Fruit fly (Drosophila melanogaster) whole organism, wandering third instar larva: ENCODE data around the gene CG34281.

Source experiments
- Abd-B ChIP-seq: fragments of >200 bp; optimal IDR thresholded peaks from 2 replicates; lab custom pipeline; 2017; ENCODE audit warnings: missing biosample characterization, missing genetic modification characterization
- CG32264 ChIP-seq: fragments of 200-800 bp; sonication (Bioruptor generic); optimal IDR thresholded peaks from 2 replicates; lab custom pipeline; 2016; ENCODE audit warnings: missing biosample characterization, missing genetic modification characterization
- CG9705 ChIP-seq: fragments of 200-800 bp; sonication (Bioruptor generic); optimal IDR thresholded peaks from 2 replicates; lab custom pipeline; 2018; ENCODE audit warnings: missing biosample characterization, mild to moderate bottlenecking, missing genetic modification characterization
- CrebA ChIP-seq: fragments of 200-800 bp; sonication (Bioruptor generic); optimal IDR thresholded peaks from 2 replicates; lab custom pipeline; 2016; ENCODE audit warnings: missing biosample characterization, mild to moderate bottlenecking, missing genetic modification characterization, borderline replicate concordance
- Dfd ChIP-seq: fragments of >200 bp; optimal IDR thresholded peaks from 2 replicates; lab custom pipeline; 2017; ENCODE audit warnings: missing biosample characterization, missing genetic modification characterization
- Dif ChIP-seq: fragments of 200-275, 200-300 bp; sonication (Bioruptor generic); optimal IDR thresholded peaks from 2 replicates; lab custom pipeline; 2018; ENCODE audit warnings: missing biosample characterization, missing genetic modification characterization; ENCODE audit not compliant: partially characterized antibody
- GATAd ChIP-seq: sonication (Bioruptor generic); optimal IDR thresholded peaks from 2 replicates; lab custom pipeline; 2016; ENCODE audit warnings: missing biosample characterization, missing genetic modification characterization
- HLH106 ChIP-seq: fragments of 200-800 bp; optimal IDR thresholded peaks from 3 replicates; lab custom pipeline; 2019; ENCODE audit warnings: missing biosample characterization, mild to moderate bottlenecking, missing genetic modification characterization, moderate library complexity
- Hnf4 ChIP-seq: fragments of 200-800 bp; sonication (Bioruptor generic); optimal IDR thresholded peaks from 2 replicates; lab custom pipeline; 2016; ENCODE audit warnings: missing biosample characterization, mild to moderate bottlenecking, missing genetic modification characterization
- Hr78 ChIP-seq: fragments of >200 bp; optimal IDR thresholded peaks from 2 replicates; lab custom pipeline; 2017; ENCODE audit warnings: missing biosample characterization, missing genetic modification characterization
- Hr83 ChIP-seq: fragments of 200-300 bp; sonication (Bioruptor generic); optimal IDR thresholded peaks from 2 replicates; lab custom pipeline; 2016; ENCODE audit warnings: missing biosample characterization, mild to moderate bottlenecking, missing genetic modification characterization, moderate library complexity; ENCODE audit not compliant: poor library complexity, severe bottlenecking
- Mio ChIP-seq: sonication (Bioruptor generic); optimal IDR thresholded peaks from 2 replicates; lab custom pipeline; 2016; ENCODE audit warnings: missing biosample characterization, missing genetic modification characterization
- Myc ChIP-seq: fragments of >200 bp; optimal IDR thresholded peaks from 2 replicates; lab custom pipeline; 2017
- N ChIP-seq: fragments of >200 bp; optimal IDR thresholded peaks from 2 replicates; lab custom pipeline; 2018; ENCODE audit warnings: missing biosample characterization, missing external identifiers, missing genetic modification characterization
- OdsH ChIP-seq: fragments of 200-800 bp; sonication (Bioruptor generic); optimal IDR thresholded peaks from 2 replicates; lab custom pipeline; 2016; ENCODE audit warnings: missing biosample characterization, mild to moderate bottlenecking, missing genetic modification characterization
- Rel ChIP-seq, 2 experiments: fragments of 200-800 bp; sonication (Bioruptor generic) in 1 of 2; optimal IDR thresholded peaks; 2 replicates in 1 of 2; 3 replicates in 1 of 2; lab custom pipeline; 2016 to 2019; ENCODE audit warnings: mild to moderate bottlenecking in 2 of 2, missing biosample characterization in 2 of 2, missing genetic modification characterization in 2 of 2, moderate library complexity in 1 of 2
- Sp1 ChIP-seq: fragments of 200-800 bp; sonication (Bioruptor generic); optimal IDR thresholded peaks from 3 replicates; lab custom pipeline; 2019; ENCODE audit warnings: missing biosample characterization, mild to moderate bottlenecking, missing genetic modification characterization, moderate library complexity
- Vsx2 ChIP-seq: fragments of 200-300, 225-300 bp; sonication (Bioruptor generic); optimal IDR thresholded peaks from 2 replicates; lab custom pipeline; 2018; ENCODE audit warnings: missing biosample characterization, missing genetic modification characterization; ENCODE audit not compliant: partially characterized antibody
- br ChIP-seq: fragments of 200-800 bp; sonication (Bioruptor generic); optimal IDR thresholded peaks from 2 replicates; lab custom pipeline; 2016; ENCODE audit warnings: missing biosample characterization, missing genetic modification characterization
- brk ChIP-seq: fragments of 200-800 bp; sonication (Bioruptor generic); optimal IDR thresholded peaks from 2 replicates; lab custom pipeline; 2016; ENCODE audit warnings: missing biosample characterization, mild to moderate bottlenecking, missing genetic modification characterization
- dmrt93B ChIP-seq: fragments of 200-800 bp; sonication (Bioruptor generic); optimal IDR thresholded peaks from 2 replicates; lab custom pipeline; 2018; ENCODE audit warnings: missing biosample characterization, mild to moderate bottlenecking, missing genetic modification characterization
- dsf ChIP-seq: sonication (Bioruptor generic); optimal IDR thresholded peaks from 2 replicates; lab custom pipeline; 2016; ENCODE audit warnings: missing biosample characterization, missing genetic modification characterization, borderline replicate concordance
- foxo ChIP-seq, 2 experiments: fragments of 200-800 bp; sonication (Bioruptor generic); optimal IDR thresholded peaks; 2 replicates in 1 of 2; 3 replicates in 1 of 2; lab custom pipeline; 2016 to 2017; ENCODE audit warnings: missing biosample characterization in 2 of 2, missing genetic modification characterization in 2 of 2
- fru ChIP-seq: fragments of 200-800 bp; sonication (Bioruptor generic); optimal IDR thresholded peaks from 3 replicates; lab custom pipeline; 2016; ENCODE audit warnings: missing biosample characterization, mild to moderate bottlenecking, missing genetic modification characterization
- h ChIP-seq: fragments of 200-800 bp; sonication (Bioruptor generic); optimal IDR thresholded peaks from 3 replicates; lab custom pipeline; 2016; ENCODE audit warnings: missing biosample characterization, mild to moderate bottlenecking, missing genetic modification characterization
- jim ChIP-seq: fragments of 175-275, 200-325 bp; sonication (Bioruptor generic); optimal IDR thresholded peaks from 2 replicates; lab custom pipeline; 2016; ENCODE audit warnings: missing biosample characterization, mild to moderate bottlenecking, missing genetic modification characterization
- lola ChIP-seq: fragments of >200 bp; optimal IDR thresholded peaks from 2 replicates; lab custom pipeline; 2017; ENCODE audit warnings: missing biosample characterization, missing genetic modification characterization
- pan ChIP-seq: fragments of >200 bp; optimal IDR thresholded peaks from 2 replicates; lab custom pipeline; 2017
- psq ChIP-seq: fragments of 200-800 bp; sonication (Bioruptor generic); optimal IDR thresholded peaks from 3 replicates; lab custom pipeline; 2017; ENCODE audit warnings: missing biosample characterization, mild to moderate bottlenecking, missing genetic modification characterization, moderate library complexity
- rgr ChIP-seq: fragments of 200-800 bp; sonication (Bioruptor generic); optimal IDR thresholded peaks from 3 replicates; lab custom pipeline; 2016; ENCODE audit warnings: missing biosample characterization, mild to moderate bottlenecking, missing genetic modification characterization
- sage ChIP-seq: fragments of 200-800 bp; sonication (Bioruptor generic); optimal IDR thresholded peaks from 2 replicates; lab custom pipeline; 2016; ENCODE audit warnings: missing biosample characterization, mild to moderate bottlenecking, missing genetic modification characterization
- sv ChIP-seq: fragments of 200-800 bp; sonication (Bioruptor generic); optimal IDR thresholded peaks from 3 replicates; lab custom pipeline; 2016; ENCODE audit warnings: missing biosample characterization, missing genetic modification characterization
- tai ChIP-seq: sonication (Bioruptor generic); optimal IDR thresholded peaks from 2 replicates; lab custom pipeline; 2016; ENCODE audit warnings: missing biosample characterization, missing genetic modification characterization
- usp ChIP-seq: fragments of >200 bp; optimal IDR thresholded peaks from 2 replicates; lab custom pipeline; 2017; ENCODE audit warnings: missing biosample characterization, missing genetic modification characterization
- woc ChIP-seq: sonication (Bioruptor generic); optimal IDR thresholded peaks from 2 replicates; lab custom pipeline; 2016; ENCODE audit warnings: missing biosample characterization, mild to moderate bottlenecking, missing genetic modification characterization

The CG34281 gene

DNA sequence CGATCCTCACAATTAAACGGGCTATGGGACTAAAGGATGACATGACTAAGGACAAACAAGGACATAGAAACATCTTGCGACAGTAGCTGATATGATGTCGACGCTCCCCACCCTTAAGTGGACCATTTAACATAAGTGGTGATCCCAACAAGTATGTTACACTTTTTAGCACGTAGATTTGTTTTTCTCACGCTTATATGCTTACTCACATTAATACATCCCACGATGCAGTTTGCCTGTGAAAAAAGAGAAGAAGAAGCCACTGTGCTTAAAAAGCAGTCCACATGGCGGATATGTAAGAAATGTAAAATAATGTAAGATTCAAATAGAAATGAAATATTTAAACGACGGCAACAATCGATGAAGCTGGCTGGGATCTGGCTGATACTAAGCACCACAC is 2.4 kb downstream of the CG34281 start:
- TF ChIP-seq N (GFP tag; lab: Kevin White, UChicago): peak; percentile 31
- peak; percentile 56 for TF ChIP-seq Myc (lab: Kevin White, UChicago)
- no peak for TF ChIP-seq OdsH (GFP tag; lab: Kevin White, UChicago)
- TF ChIP-seq Abd-B (GFP tag; lab: Kevin White, UChicago): no peak

DNA sequence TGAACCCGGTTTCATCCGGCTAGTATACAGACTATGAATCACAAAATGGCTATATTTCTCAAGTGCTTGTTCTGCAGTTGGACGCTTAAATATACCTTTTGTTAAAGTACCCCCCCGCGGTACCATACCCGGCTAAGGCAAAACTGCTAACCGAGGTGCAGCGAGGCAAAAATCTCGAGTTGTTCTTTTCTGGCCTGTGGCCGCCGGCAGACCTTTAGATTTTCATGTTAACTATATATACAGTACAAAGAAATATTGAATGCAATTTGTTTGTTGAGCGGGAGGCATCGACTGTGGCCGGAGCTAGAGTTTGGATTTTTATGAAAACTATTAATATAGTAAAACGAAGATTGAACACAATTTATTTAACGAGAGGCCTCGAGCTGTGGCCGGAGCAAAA is 3.1 kb downstream of the CG34281 start:
- no peak for TF ChIP-seq pan
- no peak for TF ChIP-seq CG9705 (GFP tag; lab: Kevin White, UChicago)
- TF ChIP-seq Hnf4 (GFP tag; lab: Kevin White, UChicago): no peak
- TF ChIP-seq GATAd (GFP tag; lab: Kevin White, UChicago): no peak
- no peak for TF ChIP-seq sage
- no peak for TF ChIP-seq br (GFP tag; lab: Kevin White, UChicago)
- no peak for TF ChIP-seq OdsH (GFP tag; lab: Kevin White, UChicago)
- no peak for TF ChIP-seq dsf (GFP tag; lab: Kevin White, UChicago)
- no peak for TF ChIP-seq psq (GFP tag; lab: Kevin White, UChicago)
- TF ChIP-seq CG32264 (GFP tag; lab: Kevin White, UChicago): no peak
- TF ChIP-seq N (GFP tag; lab: Kevin White, UChicago): no peak
- TF ChIP-seq Hr83 (GFP tag; lab: Kevin White, UChicago): no peak
- no peak for TF ChIP-seq lola (GFP tag; lab: Kevin White, UChicago)
- no peak for TF ChIP-seq CrebA
- TF ChIP-seq fru (GFP tag; lab: Kevin White, UChicago): no peak
- no peak for TF ChIP-seq Dfd (GFP tag; lab: Kevin White, UChicago)
- TF ChIP-seq Hr78 (GFP tag; lab: Kevin White, UChicago): no peak

DNA sequence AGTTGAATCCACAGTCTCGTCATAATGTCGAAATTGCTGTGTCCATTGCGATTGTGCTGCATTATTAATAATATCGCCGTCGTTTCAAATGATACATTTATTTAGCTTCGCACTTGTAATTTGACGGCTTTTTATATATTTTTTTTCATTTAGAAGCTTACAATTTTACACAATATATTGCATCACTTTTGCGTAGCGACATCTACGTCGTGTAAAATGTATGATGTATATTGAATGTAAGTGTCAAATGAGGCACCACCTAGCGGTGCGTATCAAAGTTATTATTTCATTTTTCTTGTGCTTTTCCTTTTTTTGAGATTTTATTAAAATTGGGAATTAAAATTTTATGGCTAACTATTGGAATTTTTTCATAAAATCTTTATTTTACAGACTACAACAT is 3.9 kb downstream of the CG34281 start:
- TF ChIP-seq rgr (no peak), pan (no peak), Sp1 (GFP tag; lab: Kevin White, UChicago) (no peak), Dif (GFP tag; lab: Kevin White, UChicago) (no peak), Myc (lab: Kevin White, UChicago) (no peak), Abd-B (GFP tag; lab: Kevin White, UChicago) (no peak), lola (GFP tag; lab: Kevin White, UChicago) (no peak), dmrt93B (no peak), HLH106 (tag; lab: Kevin White, UChicago) (no peak), sage (no peak), foxo (GFP tag; optimal IDR thresholded peaks at IDR 0.05; lab: Kevin White, UChicago) (no peak), usp (no peak), OdsH (GFP tag; lab: Kevin White, UChicago) (no peak), woc (GFP tag; lab: Kevin White, UChicago) (no peak), jim (GFP tag; lab: Kevin White, UChicago) (no peak), Hnf4 (GFP tag; lab: Kevin White, UChicago) (no peak), sv (no peak), h (GFP tag; lab: Kevin White, UChicago) (no peak), N (GFP tag; lab: Kevin White, UChicago) (no peak)

DNA sequence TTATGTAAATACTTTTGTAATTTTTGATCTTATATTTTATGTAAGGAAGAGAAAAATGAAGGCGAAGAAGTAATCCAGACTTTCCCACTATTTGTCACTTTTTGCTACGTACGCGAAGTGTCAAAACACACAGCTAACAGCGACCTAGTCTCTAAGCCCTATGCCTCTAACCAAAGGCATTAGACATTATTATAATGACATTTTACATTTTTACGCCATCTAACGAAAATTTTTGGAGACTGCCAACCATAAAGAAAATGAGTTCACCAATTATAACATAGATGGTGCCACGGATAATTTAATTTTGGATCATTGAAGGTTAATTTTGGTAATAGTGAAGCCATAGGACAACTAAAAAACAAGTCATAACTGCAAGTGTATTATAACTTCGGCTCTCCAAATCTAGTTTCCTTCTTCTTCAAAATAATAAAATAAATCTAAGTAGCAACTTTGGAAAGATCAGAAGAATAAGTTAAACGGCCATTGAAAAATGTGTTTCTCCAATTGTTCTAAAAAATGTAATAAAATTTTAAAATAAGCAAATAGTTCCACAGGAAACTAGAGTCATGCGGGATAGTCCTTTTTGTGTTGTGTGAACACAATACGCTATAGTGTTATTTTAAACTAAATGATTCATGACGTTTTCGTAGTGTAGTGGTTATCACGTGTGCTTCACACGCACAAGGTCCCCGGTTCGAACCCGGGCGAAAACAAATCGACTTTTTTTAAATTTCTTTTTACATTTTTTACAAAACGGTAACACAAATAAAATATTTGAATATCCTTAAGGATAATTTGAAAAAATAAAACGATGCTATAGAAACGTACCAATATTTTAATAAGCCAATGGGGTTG is 4.7 kb downstream of the CG34281 start:
- no peak for TF ChIP-seq Dfd (GFP tag; lab: Kevin White, UChicago)
- peak; percentile 21 for TF ChIP-seq rgr
- TF ChIP-seq CG9705 (GFP tag; lab: Kevin White, UChicago): no peak
- TF ChIP-seq Vsx2 (GFP tag; lab: Kevin White, UChicago): no peak
- TF ChIP-seq jim (GFP tag; lab: Kevin White, UChicago): no peak
- TF ChIP-seq Rel (GFP tag; optimal IDR thresholded peaks at IDR 0.05; lab: Kevin White, UChicago): no peak
- TF ChIP-seq Rel (tag; optimal IDR thresholded peaks at IDR 0.05; lab: Kevin White, UChicago): peak; percentile 86
- TF ChIP-seq Hr83 (GFP tag; lab: Kevin White, UChicago): peak; percentile 23
- peak; percentile 0 for TF ChIP-seq tai
- TF ChIP-seq brk (GFP tag; lab: Kevin White, UChicago): peak; percentile 14
- TF ChIP-seq Myc (lab: Kevin White, UChicago): peak; percentile 69
- TF ChIP-seq OdsH (GFP tag; lab: Kevin White, UChicago): no peak
- TF ChIP-seq Mio (GFP tag; lab: Kevin White, UChicago): no peak
- TF ChIP-seq foxo (GFP tag; optimal IDR thresholded peaks at IDR 0.05; lab: Kevin White, UChicago): peak in 1 of 2 experiments; percentile 33
- peak; percentile 24 for TF ChIP-seq CrebA
